Fruit fly (Drosophila melanogaster) whole organism, embryonic: ENCODE results near the gene CG15814.
A peak's percentile ranks its signal among the peaks of the same experiment; 100 is the strongest.

Source experiments
- CG10565 ChIP-seq: fragments of 200-800 bp; sonication (Bioruptor generic); optimal IDR thresholded peaks from 3 replicates; lab custom pipeline; 2016; ENCODE audit warnings: missing biosample characterization, mild to moderate bottlenecking, missing genetic modification characterization
- CG11085 ChIP-seq: fragments of 200-800 bp; sonication (Bioruptor generic); IDR thresholded peaks from 2 replicates; pipeline ENCODE4 v1.3.6; 2022; ENCODE audit warnings: missing biosample characterization, missing genetic modification characterization
- CG12104 ChIP-seq: fragments of 200-800 bp; sonication (Bioruptor generic); optimal IDR thresholded peaks from 3 replicates; lab custom pipeline; 2016; ENCODE audit warnings: missing biosample characterization, missing genetic modification characterization
- CG12219 ChIP-seq: fragments of 200-800 bp; sonication (Bioruptor generic); optimal IDR thresholded peaks from 3 replicates; lab custom pipeline; 2018; ENCODE audit warnings: missing biosample characterization, mild to moderate bottlenecking, missing genetic modification characterization
- CG13424 ChIP-seq: fragments of 200-800 bp; sonication (Bioruptor generic); optimal IDR thresholded peaks from 2 replicates; lab custom pipeline; 2019; ENCODE audit warnings: missing biosample characterization, mild to moderate bottlenecking, missing genetic modification characterization, moderate library complexity
- CG17612 ChIP-seq: fragments of 200-800 bp; sonication (Bioruptor generic); IDR thresholded peaks from 2 replicates; pipeline ENCODE4 v1.3.6; 2022; ENCODE audit warnings: missing biosample characterization, missing genetic modification characterization
- CG2875 ChIP-seq: fragments of 200-800 bp; sonication (Bioruptor generic); optimal IDR thresholded peaks from 2 replicates; lab custom pipeline; 2017; ENCODE audit warnings: missing biosample characterization, mild to moderate bottlenecking, missing genetic modification characterization, missing genetic modification reagents
- CG33557 ChIP-seq: fragments of 200-800 bp; sonication (Bioruptor generic); optimal IDR thresholded peaks from 2 replicates; lab custom pipeline; 2019; ENCODE audit warnings: missing biosample characterization, mild to moderate bottlenecking, missing genetic modification characterization, moderate library complexity
- CG34224 ChIP-seq: fragments of 200-800 bp; sonication (Bioruptor generic); IDR thresholded peaks from 3 replicates; pipeline ENCODE4 v1.3.6; 2022; ENCODE audit warnings: missing biosample characterization, missing genetic modification characterization; ENCODE audit not compliant: partially characterized antibody
- CG3847 ChIP-seq: fragments of 200-800 bp; sonication (Bioruptor generic); IDR thresholded peaks from 2 replicates; pipeline ENCODE4 v1.3.6; 2022; ENCODE audit warnings: missing biosample characterization, missing genetic modification characterization
- CG42726 ChIP-seq: fragments of 200-800 bp; sonication (Bioruptor generic); IDR thresholded peaks from 2 replicates; pipeline ENCODE4 v1.3.6; 2022; ENCODE audit warnings: missing biosample characterization, missing genetic modification characterization; ENCODE audit not compliant: partially characterized antibody
- CG4854 ChIP-seq: fragments of 200-800 bp; sonication (Bioruptor generic); optimal IDR thresholded peaks from 2 replicates; lab custom pipeline; 2016; ENCODE audit warnings: missing biosample characterization, missing genetic modification characterization, inconsistent platforms
- CG5180 ChIP-seq: fragments of 200-800 bp; sonication (Bioruptor generic); optimal IDR thresholded peaks from 3 replicates; lab custom pipeline; 2017; ENCODE audit warnings: missing biosample characterization, missing genetic modification characterization, mild to moderate bottlenecking, moderate library complexity, missing genetic modification reagents
- CG6272 ChIP-seq: fragments of 200-800 bp; sonication (Bioruptor generic); IDR thresholded peaks from 2 replicates; pipeline ENCODE4 v1.3.6; 2022; ENCODE audit warnings: missing biosample characterization, missing genetic modification characterization
- CG7839 ChIP-seq: fragments of 200-800 bp; sonication (Bioruptor generic); optimal IDR thresholded peaks from 3 replicates; lab custom pipeline; 2018; ENCODE audit warnings: missing biosample characterization, mild to moderate bottlenecking, missing genetic modification characterization, moderate library complexity
- CrebB ChIP-seq: fragments of 200-800 bp; sonication (Bioruptor generic); optimal IDR thresholded peaks from 3 replicates; lab custom pipeline; 2018; ENCODE audit warnings: missing biosample characterization, mild to moderate bottlenecking, missing genetic modification characterization
- D19B ChIP-seq: fragments of 200-800 bp; sonication (Bioruptor generic); optimal IDR thresholded peaks from 2 replicates; lab custom pipeline; 2017; ENCODE audit warnings: missing biosample characterization, mild to moderate bottlenecking, missing genetic modification characterization
- Dbx ChIP-seq: fragments of 200-800 bp; sonication (Bioruptor generic); IDR thresholded peaks from 3 replicates; pipeline ENCODE4 v1.3.6; 2022; ENCODE audit warnings: missing biosample characterization, missing genetic modification characterization
- Deaf1 ChIP-seq: fragments of 200-800 bp; optimal IDR thresholded peaks from 3 replicates; lab custom pipeline; 2019; ENCODE audit warnings: missing biosample characterization, mild to moderate bottlenecking, missing genetic modification characterization, moderate library complexity
- Dref ChIP-seq: fragments of 200-800 bp; sonication (Bioruptor generic); IDR thresholded peaks from 2 replicates; pipeline ENCODE4 v1.3.6; 2022; ENCODE audit warnings: missing biosample characterization, missing genetic modification characterization
- Meics ChIP-seq: fragments of 200-800 bp; sonication (Bioruptor generic); optimal IDR thresholded peaks from 2 replicates; lab custom pipeline; 2017; ENCODE audit warnings: missing biosample characterization, mild to moderate bottlenecking, missing genetic modification characterization
- NC2α ChIP-seq: fragments of 200-800 bp; sonication (Bioruptor generic); optimal IDR thresholded peaks from 2 replicates; lab custom pipeline; 2016; ENCODE audit warnings: missing biosample characterization, missing genetic modification characterization
- NC2β ChIP-seq: fragments of 200-800 bp; sonication (Bioruptor generic); optimal IDR thresholded peaks from 2 replicates; lab custom pipeline; 2016; ENCODE audit warnings: missing biosample characterization, missing genetic modification characterization
- NfI ChIP-seq: fragments of 200-800 bp; sonication (Bioruptor generic); optimal IDR thresholded peaks from 3 replicates; lab custom pipeline; 2018; ENCODE audit warnings: missing biosample characterization, mild to moderate bottlenecking, missing genetic modification characterization, moderate library complexity
- Pdp1 ChIP-seq, 2 experiments: fragments of 200-800 bp; sonication (Bioruptor generic); optimal IDR thresholded peaks; 3 replicates each; lab custom pipeline; 2016; ENCODE audit warnings: missing biosample characterization in 2 of 2, missing genetic modification characterization in 2 of 2, mild to moderate bottlenecking in 1 of 2, moderate library complexity in 1 of 2
- Rfx ChIP-seq: fragments of 200-800 bp; sonication (Bioruptor generic); IDR thresholded peaks from 2 replicates; pipeline ENCODE4 v1.3.6; 2022; ENCODE audit warnings: missing biosample characterization, missing genetic modification characterization
- TFAM ChIP-seq: fragments of 200-800 bp; sonication (Bioruptor generic); optimal IDR thresholded peaks from 2 replicates; lab custom pipeline; 2017; ENCODE audit warnings: missing biosample characterization, missing genetic modification characterization, inconsistent platforms
- Usf ChIP-seq: fragments of 200-800 bp; sonication (Bioruptor generic); optimal IDR thresholded peaks from 2 replicates; lab custom pipeline; 2017; ENCODE audit warnings: missing genotype, missing biosample characterization, missing genetic modification characterization
- abd-A ChIP-seq: fragments of 200-800 bp; sonication (Bioruptor generic); optimal IDR thresholded peaks from 3 replicates; lab custom pipeline; 2019; ENCODE audit warnings: missing biosample characterization, mild to moderate bottlenecking, missing genetic modification characterization, moderate library complexity
- al ChIP-seq: fragments of 200-800 bp; sonication (Bioruptor generic); IDR thresholded peaks from 2 replicates; pipeline ENCODE4 v1.3.6; 2022; ENCODE audit warnings: missing biosample characterization, missing genetic modification characterization
- ara ChIP-seq: fragments of 200-800 bp; sonication (Bioruptor generic); IDR thresholded peaks from 2 replicates; pipeline ENCODE4 v1.3.6; 2022; ENCODE audit warnings: missing biosample characterization, missing genetic modification characterization
- ash1 ChIP-seq: fragments of 200-800 bp; sonication (Bioruptor generic); optimal IDR thresholded peaks from 2 replicates; lab custom pipeline; 2018; ENCODE audit warnings: missing biosample characterization, mild to moderate bottlenecking, missing genetic modification characterization
- bab2 ChIP-seq: fragments of 200-800 bp; sonication (Bioruptor generic); optimal IDR thresholded peaks from 2 replicates; lab custom pipeline; 2016; ENCODE audit warnings: missing biosample characterization, missing genetic modification characterization
- cas ChIP-seq: fragments of 200-800 bp; sonication (Bioruptor generic); IDR thresholded peaks from 2 replicates; pipeline ENCODE4 v1.3.6; 2022; ENCODE audit warnings: missing biosample characterization, missing genetic modification characterization
- crol ChIP-seq: fragments of 200-800 bp; sonication (Bioruptor generic); IDR thresholded peaks from 2 replicates; pipeline ENCODE4 v1.3.6; 2022; ENCODE audit warnings: missing biosample characterization, missing genetic modification characterization
- da ChIP-seq: fragments of 200-800 bp; sonication (Bioruptor generic); optimal IDR thresholded peaks from 2 replicates; lab custom pipeline; 2016; ENCODE audit warnings: missing biosample characterization, missing genetic modification characterization
- dimm ChIP-seq: fragments of 200-800 bp; sonication (Bioruptor generic); IDR thresholded peaks from 2 replicates; pipeline ENCODE4 v1.3.6; 2022; ENCODE audit warnings: missing biosample characterization, missing genetic modification characterization
- dmrt99B ChIP-seq: fragments of 200-800 bp; sonication (Bioruptor generic); optimal IDR thresholded peaks from 2 replicates; lab custom pipeline; 2018; ENCODE audit warnings: missing biosample characterization, mild to moderate bottlenecking, missing genetic modification characterization, moderate library complexity
- dysf ChIP-seq: fragments of 200-800 bp; sonication (Bioruptor generic); IDR thresholded peaks from 3 replicates; pipeline ENCODE4 v1.3.6; 2022; ENCODE audit warnings: missing biosample characterization, missing genetic modification characterization
- fd64A ChIP-seq: fragments of 200-800 bp; sonication (Bioruptor generic); optimal IDR thresholded peaks from 3 replicates; lab custom pipeline; 2018; ENCODE audit warnings: missing biosample characterization, mild to moderate bottlenecking, missing genetic modification characterization
- grau ChIP-seq: fragments of 200-800 bp; optimal IDR thresholded peaks from 3 replicates; lab custom pipeline; 2019; ENCODE audit warnings: missing biosample characterization, mild to moderate bottlenecking, missing genetic modification characterization, moderate library complexity
- gsb ChIP-seq: fragments of 200-800 bp; sonication (Bioruptor generic); IDR thresholded peaks from 2 replicates; pipeline ENCODE4 v1.3.6; 2022; ENCODE audit warnings: missing biosample characterization, missing genetic modification characterization
- lola ChIP-seq, 3 experiments: fragments of >200 bp in 2 of 3; fragments of 200-800 bp in 1 of 3; sonication (Bioruptor generic) in 1 of 3; optimal IDR thresholded peaks; 2 replicates each; lab custom pipeline; 2017 to 2019; ENCODE audit warnings: missing biosample characterization in 3 of 3, missing genetic modification characterization in 3 of 3, mild to moderate bottlenecking in 1 of 3, moderate library complexity in 1 of 3
- p53 ChIP-seq: fragments of 200-800 bp; sonication (Bioruptor generic); optimal IDR thresholded peaks from 2 replicates; lab custom pipeline; 2016; ENCODE audit warnings: missing biosample characterization, missing genetic modification characterization
- pan ChIP-seq, 4 experiments: fragments of >200 bp in 3 of 4; fragments of 200-800 bp in 1 of 4; sonication (Bioruptor generic) in 1 of 4; optimal IDR thresholded peaks in 3 of 4; IDR thresholded peaks in 1 of 4; 2 replicates each; pipeline versions ENCODE4 v1.3.6 to Lab custom; 2017 to 2022; ENCODE audit warnings: missing biosample characterization in 2 of 4, missing genetic modification characterization in 2 of 4, mixed read lengths in 1 of 4
- pfk ChIP-seq: fragments of 200-800 bp; sonication (Bioruptor generic); optimal IDR thresholded peaks from 2 replicates; lab custom pipeline; 2018; ENCODE audit warnings: missing biosample characterization, mild to moderate bottlenecking, missing genetic modification characterization, moderate library complexity
- prd ChIP-seq, 3 experiments: fragments of >200 bp in 2 of 3; fragments of 200-800 bp in 1 of 3; sonication (Bioruptor generic) in 1 of 3; optimal IDR thresholded peaks in 2 of 3; IDR thresholded peaks in 1 of 3; 2 replicates in 2 of 3; 3 replicates in 1 of 3; pipeline versions ENCODE4 v1.3.6 to Lab custom; 2017 to 2022; ENCODE audit warnings: missing biosample characterization in 1 of 3, missing genetic modification characterization in 1 of 3
- sens-2 ChIP-seq: fragments of 200-800 bp; sonication (Bioruptor generic); IDR thresholded peaks from 2 replicates; pipeline ENCODE4 v1.3.6; 2022; ENCODE audit warnings: missing biosample characterization, missing genetic modification characterization

The CG15814 gene

dm6 chrX:17802353-17803121, 47.6 kb downstream of the CG15814 start (continued):
- TF ChIP-seq Dref (GFP tag; lab: Robert Waterston, UW) (no peak), abd-A (peak; percentile 48), grau (peak; percentile 44), CG12104 (GFP tag; lab: Kevin White, UChicago) (peak; percentile 4), CG13424 (peak; percentile 52), crol (GFP tag; lab: Robert Waterston, UW) (peak; percentile 86), CG4854 (GFP tag; lab: Kevin White, UChicago) (no peak), CG3847 (GFP tag; lab: Robert Waterston, UW) (no peak), dmrt99B (tag; lab: Kevin White, UChicago) (peak; percentile 65), Pdp1 (GFP tag; optimal IDR thresholded peaks at IDR 0.05; lab: Kevin White, UChicago) (peak in 1 of 2 experiments; percentile 18), CG34224 (no peak), Deaf1 (tag; lab: Kevin White, UChicago) (no peak), ara (GFP tag; lab: Robert Waterston, UW) (peak; percentile 36; the same call in 1 of the 2 replicates), NC2β (GFP tag; lab: Kevin White, UChicago) (no peak), CG2875 (GFP tag; lab: Kevin White, UChicago) (no peak), CrebB (tag; lab: Kevin White, UChicago) (no peak), gsb (no peak), dysf (peak; percentile 54; the same call in 2 of the 3 replicates), NC2α (GFP tag; lab: Kevin White, UChicago) (no peak), Usf (GFP tag; lab: Kevin White, UChicago) (peak; percentile 13), ash1 (GFP tag; lab: Kevin White, UChicago) (no peak), NfI (GFP tag; lab: Kevin White, UChicago) (peak; percentile 30), Dbx (0 out of 3 replicates have a peak, but pooled peaks have one; percentile 22), cas (no peak), CG6272 (GFP tag; lab: Robert Waterston, UW) (no peak), pfk (GFP tag; lab: Kevin White, UChicago) (no peak), Rfx (GFP tag; lab: Robert Waterston, UW) (peak; percentile 28; the same call in 1 of the 2 replicates), p53 (GFP tag; lab: Kevin White, UChicago) (no peak), lola (GFP tag; optimal IDR thresholded peaks at IDR 0.05; lab: Kevin White, UChicago) (peak in 1 of 3 experiments; percentile 38), fd64A (no peak), CG17612 (no peak), CG10565 (GFP tag; lab: Kevin White, UChicago) (no peak), CG11085 (no peak), CG5180 (GFP tag; lab: Kevin White, UChicago) (no peak), D19B (GFP tag; lab: Kevin White, UChicago) (peak; percentile 17), Meics (GFP tag; lab: Kevin White, UChicago) (peak; percentile 70), dimm (GFP tag; lab: Robert Waterston, UW) (no peak), CG42726 (GFP tag; lab: Robert Waterston, UW) (no peak), bab2 (GFP tag; lab: Kevin White, UChicago) (no peak), CG12219 (peak; percentile 8), prd (optimal IDR thresholded peaks at IDR 0.05; lab: Kevin White, UChicago) (no peak), prd (GFP tag; IDR thresholded peaks at IDR 0.05; lab: Robert Waterston, UW) (peak; percentile 57; the same call in 1 of the 3 replicates), al (GFP tag; lab: Robert Waterston, UW) (0 out of 2 replicates have a peak, but pooled peaks have one; percentile 8), da (no peak), sens-2 (no peak), CG33557 (GFP tag; lab: Kevin White, UChicago) (no peak), CG7839 (peak; percentile 69), pan (optimal IDR thresholded peaks at IDR 0.05; lab: Kevin White, UChicago) (no peak), pan (GFP tag; optimal IDR thresholded peaks at IDR 0.05 in 1 of 2, IDR thresholded peaks at IDR 0.05 in 1 of 2) (no peak), TFAM (no peak)
